Worm (Caenorhabditis elegans): ENCODE data around the gene pals-28.

ce11 chrIII:4370585-4370984 lies 14.0 kb upstream of the pals-28 start, which contains the start of gene ckb-3:
- no peak for TF ChIP-seq unc-39 (tag; optimal IDR thresholded peaks at IDR 0.05)
- TF ChIP-seq fos-1 (tag; optimal IDR thresholded peaks at IDR 0.05) = no peak
- TF ChIP-seq ceh-82 (tag; optimal IDR thresholded peaks at IDR 0.05) = no peak
- TF ChIP-seq elt-2 (tag; optimal IDR thresholded peaks at IDR 0.05) = no peak
- no peak for TF ChIP-seq nhr-76 (tag; optimal IDR thresholded peaks at IDR 0.05)
- no peak for TF ChIP-seq ceh-28 (tag; optimal IDR thresholded peaks at IDR 0.05)
- TF ChIP-seq unc-62 (GFP tag; optimal IDR thresholded peaks at IDR 0.05) = no peak
- no peak for TF ChIP-seq snpc-4 (tag; optimal IDR thresholded peaks at IDR 0.05)
- TF ChIP-seq egl-27 (tag; optimal IDR thresholded peaks at IDR 0.05) = no peak
